Worm (Caenorhabditis elegans): ENCODE results near the gene zig-4.

ce11 chrX:7945438-7945837, 20.2 kb downstream of the zig-4 start:
- TF ChIP-seq W03F9.2 (tag; optimal IDR thresholded peaks at IDR 0.05): no peak
- no peak for TF ChIP-seq dao-5 (tag; optimal IDR thresholded peaks at IDR 0.05)
- no peak for TF ChIP-seq him-1 (tag; optimal IDR thresholded peaks at IDR 0.05)

Data from whole organism, L4/young adult.